Fruit fly (Drosophila melanogaster) whole organism: ENCODE data around the gene Jupiter.

Experiments
- CG8478 ChIP-seq: fragments of >200 bp; optimal IDR thresholded peaks from 2 replicates; lab custom pipeline; 2018; ENCODE audit warnings: inconsistent platforms
- Dll ChIP-seq: fragments of >200 bp; optimal IDR thresholded peaks from 2 replicates; lab custom pipeline; 2017
- EcR ChIP-seq, 2 experiments: fragments of >200 bp; optimal IDR thresholded peaks; 2 replicates each; lab custom pipeline; 2017; ENCODE audit warnings: missing biosample characterization in 2 of 2, missing genetic modification characterization in 2 of 2, missing genetic modification reagents in 2 of 2
- pan ChIP-seq: fragments of >200 bp; optimal IDR thresholded peaks from 2 replicates; lab custom pipeline; 2017
- psq ChIP-seq: fragments of >200 bp; optimal IDR thresholded peaks from 2 replicates; lab custom pipeline; 2017
- usp ChIP-seq: fragments of >200 bp; optimal IDR thresholded peaks from 2 replicates; lab custom pipeline; 2017; ENCODE audit warnings: missing biosample characterization, missing genetic modification characterization, mixed read lengths

Jupiter gene

dm6 chr3R:11618879-11619278 lies 827 bp downstream of the Jupiter start:
- TF ChIP-seq usp, result no peak
- TF ChIP-seq pan (lab: Kevin White, UChicago), result no peak
- TF ChIP-seq Dll (lab: Kevin White, UChicago), result no peak

DNA sequence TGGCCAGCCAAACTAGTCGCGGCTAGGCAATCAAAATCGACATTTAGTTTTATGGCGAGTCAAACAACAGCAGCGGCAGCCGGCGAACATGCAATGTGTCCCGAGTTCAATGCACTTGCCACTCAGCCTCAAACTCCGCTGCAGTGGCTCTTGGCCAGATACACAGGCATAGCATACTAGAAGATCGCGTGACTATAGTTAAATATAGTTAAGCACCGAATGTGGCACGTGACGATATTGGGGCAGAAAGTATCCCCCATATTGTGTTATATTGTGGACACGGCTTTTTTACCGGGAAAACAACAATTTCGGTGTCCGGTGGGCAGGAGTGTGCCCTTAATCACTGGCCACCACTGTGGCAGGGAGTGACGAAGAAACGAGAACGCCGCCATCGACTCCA lies 1.9 kb downstream of the Jupiter start:
- TF ChIP-seq Dll (lab: Kevin White, UChicago) (no peak), usp (no peak), EcR (GFP tag; optimal IDR thresholded peaks at IDR 0.05; lab: Kevin White, UChicago) (peak in 1 of 2 experiments; percentile 70), pan (lab: Kevin White, UChicago) (no peak), psq (lab: Kevin White, UChicago) (no peak), CG8478 (lab: Kevin White, UChicago) (no peak)

DNA sequence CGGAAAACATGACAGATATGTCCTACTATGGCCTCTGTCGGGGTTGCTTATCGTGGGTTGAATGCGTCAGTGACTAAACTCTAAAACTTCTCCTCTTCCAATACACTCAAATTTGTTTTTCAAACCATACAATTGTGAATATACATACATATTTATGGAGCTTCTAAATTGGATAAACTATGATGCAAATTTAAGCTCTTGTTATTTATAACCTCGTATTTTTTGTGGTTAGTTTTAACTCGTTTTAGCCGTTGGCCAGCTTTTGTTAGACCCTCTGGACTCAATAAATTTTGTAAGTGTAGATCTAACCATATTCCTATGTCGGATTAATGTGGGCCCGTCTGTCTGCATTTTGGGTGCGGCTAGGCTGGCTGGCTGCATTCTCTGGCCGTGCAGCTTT lies 2.3 kb downstream of the Jupiter start:
- no peak for TF ChIP-seq CG8478 (lab: Kevin White, UChicago)
- TF ChIP-seq Dll (lab: Kevin White, UChicago), result no peak
- TF ChIP-seq usp, result no peak
- TF ChIP-seq pan (lab: Kevin White, UChicago), result no peak
- TF ChIP-seq EcR (GFP tag; optimal IDR thresholded peaks at IDR 0.05; lab: Kevin White, UChicago), result no peak
- no peak for TF ChIP-seq psq (lab: Kevin White, UChicago)

DNA sequence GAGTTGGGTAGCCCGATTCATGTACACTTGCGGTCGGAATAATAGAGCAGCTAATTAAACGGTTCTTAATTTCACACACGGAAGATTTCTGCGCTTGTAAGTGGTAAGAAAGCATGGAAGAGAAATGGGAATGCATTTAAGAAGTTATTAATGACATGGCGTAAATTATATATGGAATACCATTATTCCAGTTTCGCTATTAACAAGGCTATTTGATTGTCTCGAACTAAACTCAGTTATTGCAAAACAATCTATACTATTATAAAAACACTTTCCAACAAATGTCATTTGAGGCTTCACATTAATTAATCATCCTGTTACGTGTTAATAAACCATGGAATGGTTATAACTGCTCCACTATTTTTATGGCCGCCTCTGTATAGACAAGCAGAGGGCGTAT lies 3.5 kb downstream of the Jupiter start:
- no peak for TF ChIP-seq CG8478 (lab: Kevin White, UChicago)
- no peak for TF ChIP-seq Dll (lab: Kevin White, UChicago)

- TF ChIP-seq Dll (lab: Kevin White, UChicago), result no peak
- TF ChIP-seq CG8478 (lab: Kevin White, UChicago), result no peak
- TF ChIP-seq EcR (GFP tag; optimal IDR thresholded peaks at IDR 0.05; lab: Kevin White, UChicago), result no peak
- no peak for TF ChIP-seq pan (lab: Kevin White, UChicago)
- TF ChIP-seq usp, result no peak
- no peak for TF ChIP-seq psq (lab: Kevin White, UChicago)
Measured at dm6 chr3R:11615415-11616104, 4.1 kb downstream of the Jupiter start.

DNA sequence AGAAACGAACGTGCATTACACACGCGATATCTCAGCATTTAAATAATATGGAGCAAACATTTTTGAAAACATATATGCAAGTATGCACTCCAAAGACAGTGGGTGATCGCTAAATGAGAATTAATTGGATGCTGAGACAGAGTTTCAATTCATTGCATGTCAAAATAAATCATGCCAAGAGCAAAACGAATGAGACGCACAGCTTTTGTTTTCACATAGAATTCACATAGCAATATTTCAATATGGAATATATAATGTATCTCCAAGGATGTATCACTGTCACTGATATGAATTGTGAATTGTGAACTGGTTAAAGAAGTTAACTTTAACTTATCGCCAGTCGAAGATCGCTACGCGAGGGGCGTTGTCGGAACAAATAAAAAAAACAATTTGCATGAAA lies 5.2 kb downstream of the Jupiter start:
- TF ChIP-seq psq (lab: Kevin White, UChicago) (no peak), CG8478 (lab: Kevin White, UChicago) (no peak), usp (no peak), EcR (GFP tag; optimal IDR thresholded peaks at IDR 0.05; lab: Kevin White, UChicago) (no peak), pan (lab: Kevin White, UChicago) (no peak), Dll (lab: Kevin White, UChicago) (no peak)

DNA sequence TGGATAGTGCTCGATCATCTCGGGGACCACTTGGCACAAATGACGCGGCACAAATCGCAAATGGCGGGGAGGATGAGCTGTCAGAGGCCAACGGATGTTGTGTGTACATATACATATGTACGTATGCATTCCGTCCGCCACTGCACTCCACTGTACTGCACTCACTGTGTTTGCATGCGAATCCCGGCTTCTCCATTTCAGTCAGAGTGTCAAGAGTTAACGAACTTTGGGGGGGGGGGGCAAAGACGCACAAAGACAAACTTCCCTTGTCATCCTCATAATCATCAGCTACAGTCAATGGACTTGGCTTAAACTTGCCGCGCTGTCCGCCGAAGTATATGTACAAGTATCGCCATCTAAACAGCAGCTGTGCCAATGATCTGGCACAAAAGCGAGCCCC lies 5.6 kb downstream of the Jupiter start:
- TF ChIP-seq usp, result no peak
- TF ChIP-seq EcR (GFP tag; optimal IDR thresholded peaks at IDR 0.05; lab: Kevin White, UChicago), result peak in 1 of 2 experiments; percentile 65

DNA sequence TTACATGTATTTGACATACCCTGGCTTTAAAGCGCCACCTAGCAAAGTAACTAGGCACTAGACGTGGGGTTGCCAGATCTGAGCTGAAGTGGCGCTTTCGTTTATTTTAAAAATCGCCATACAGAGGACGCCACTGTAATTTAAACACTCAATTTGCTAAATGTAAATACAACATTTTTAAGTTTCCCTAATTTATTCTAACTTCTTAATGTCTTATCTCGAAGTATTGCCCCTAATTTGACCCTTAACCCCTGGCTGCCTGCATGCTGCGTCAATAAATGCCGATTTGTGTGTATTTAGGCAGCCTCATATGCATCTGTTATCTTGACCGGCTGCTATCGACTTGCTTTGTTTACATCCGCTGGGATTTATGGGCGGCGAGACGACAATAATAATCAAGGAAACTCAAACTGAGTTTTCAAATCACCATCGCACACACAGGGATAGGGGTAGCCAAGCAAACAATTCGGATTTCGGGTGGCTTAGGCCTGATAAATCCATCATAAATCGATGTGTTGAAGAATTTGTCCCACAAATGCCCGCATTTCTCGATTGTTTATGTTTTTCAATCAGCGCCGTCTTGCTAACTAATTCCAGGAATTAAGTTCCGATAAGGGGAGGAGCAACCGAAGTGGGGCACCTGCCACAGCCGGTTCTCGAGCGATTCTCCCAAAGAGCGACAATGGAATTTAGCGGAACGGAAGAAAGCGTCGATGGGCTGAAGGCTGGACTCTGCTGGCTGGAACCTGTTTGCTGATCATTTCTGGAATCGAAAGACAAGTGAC lies 6.3 kb downstream of the Jupiter start:
- TF ChIP-seq pan (lab: Kevin White, UChicago), result peak; percentile 40
- no peak for TF ChIP-seq CG8478 (lab: Kevin White, UChicago)
- no peak for TF ChIP-seq psq (lab: Kevin White, UChicago)

DNA sequence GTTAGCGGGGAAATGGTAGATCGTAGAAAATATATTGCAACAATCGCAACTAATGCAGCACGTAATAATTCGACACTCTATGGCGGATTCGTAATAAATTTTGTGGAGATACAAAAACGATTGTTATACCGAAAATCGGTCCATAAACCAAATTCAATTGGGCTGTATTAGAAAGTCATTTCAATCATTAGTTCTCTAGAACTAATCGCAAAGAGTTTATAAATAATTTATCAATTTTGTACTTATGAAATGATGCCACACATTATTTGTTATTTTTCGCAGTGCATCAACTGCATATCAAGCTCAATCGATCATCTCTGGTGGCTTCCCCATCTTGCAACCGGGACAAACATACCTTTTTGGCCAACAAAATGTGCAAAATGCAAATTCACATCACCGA lies 7.2 kb downstream of the Jupiter start:
- TF ChIP-seq EcR (GFP tag; optimal IDR thresholded peaks at IDR 0.05; lab: Kevin White, UChicago), result no peak
- TF ChIP-seq pan (lab: Kevin White, UChicago), result no peak

- no peak for TF ChIP-seq pan (lab: Kevin White, UChicago)
Measured at dm6 chr3R:11606679-11607078, 13.0 kb downstream of the Jupiter start.

- TF ChIP-seq psq (lab: Kevin White, UChicago), result no peak
- no peak for TF ChIP-seq usp
- peak; percentile 96 for TF ChIP-seq Dll (lab: Kevin White, UChicago)
Measured at dm6 chr3R:11604654-11605436, 14.9 kb downstream of the Jupiter start.

- TF ChIP-seq Dll (lab: Kevin White, UChicago) (no peak), EcR (GFP tag; optimal IDR thresholded peaks at IDR 0.05; lab: Kevin White, UChicago) (no peak), usp (no peak), CG8478 (lab: Kevin White, UChicago) (no peak), psq (lab: Kevin White, UChicago) (no peak), pan (lab: Kevin White, UChicago) (no peak)
Measured at dm6 chr3R:11603136-11603535, 16.6 kb downstream of the Jupiter start.
